Fruit fly (Drosophila melanogaster) whole organism, pupa: ENCODE results near the gene CG8677.

Experiments
- CG14655 ChIP-seq: fragments of 200-800 bp; sonication (Bioruptor generic); optimal IDR thresholded peaks from 3 replicates; lab custom pipeline; 2017; ENCODE audit warnings: mild to moderate bottlenecking, missing biosample characterization, missing genetic modification reagents, missing genetic modification characterization
- CG15710 ChIP-seq: fragments of 200-800 bp; sonication (Bioruptor generic); optimal IDR thresholded peaks from 2 replicates; lab custom pipeline; 2018; ENCODE audit warnings: missing biosample characterization, mild to moderate bottlenecking, missing genetic modification characterization, moderate library complexity
- CG9948 ChIP-seq: fragments of 200-800 bp; sonication (Bioruptor generic); optimal IDR thresholded peaks from 2 replicates; lab custom pipeline; 2018; ENCODE audit warnings: missing biosample characterization, mild to moderate bottlenecking, missing genetic modification characterization, moderate library complexity
- Ets98B ChIP-seq: fragments of 200-800 bp; sonication (Bioruptor generic); IDR thresholded peaks from 2 replicates; pipeline ENCODE4 v1.3.6; 2022; ENCODE audit warnings: missing biosample characterization, missing genetic modification characterization

- TF ChIP-seq CG14655 (no peak), Ets98B (GFP tag; lab: Robert Waterston, UW) (no peak), CG9948 (tag; lab: Kevin White, UChicago) (no peak), CG15710 (tag; lab: Kevin White, UChicago) (no peak)
Measured at dm6 chr2L:21268140-21268539, 47.0 kb downstream of the CG8677 start.
